Worm (Caenorhabditis elegans) whole organism, L3 larva: ENCODE measurements around the gene ZK1290.13.

Experiments
- ceh-82 ChIP-seq: fragments of 150-350 bp; optimal IDR thresholded peaks from 2 replicates; lab custom pipeline; 2014; ENCODE audit warnings: missing biosample characterization, missing genetic modification characterization
- fos-1 ChIP-seq: fragments of 150-350 bp; optimal IDR thresholded peaks from 2 replicates; lab custom pipeline; 2014; ENCODE audit warnings: missing biosample characterization, missing genetic modification characterization
- lin-39 ChIP-seq: fragments of 150-350 bp; optimal IDR thresholded peaks from 2 replicates; lab custom pipeline; 2018; ENCODE audit warnings: missing biosample characterization, missing genetic modification reagents, missing genetic modification characterization
- nfya-1 ChIP-seq: sonication (generic microtip); optimal IDR thresholded peaks from 2 replicates; lab custom pipeline; 2017; ENCODE audit warnings: missing genetic modification characterization, mild to moderate bottlenecking, missing compliant biosample characterization, antibody characterized with exemption, moderate library complexity; ENCODE audit not compliant: insufficient read depth
- nhr-11 ChIP-seq: fragments of 150-350 bp; optimal IDR thresholded peaks from 2 replicates; lab custom pipeline; 2014; ENCODE audit warnings: missing biosample characterization, missing genetic modification characterization
- nhr-237 ChIP-seq: fragments of 150-350 bp; optimal IDR thresholded peaks from 2 replicates; lab custom pipeline; 2014; ENCODE audit warnings: missing biosample characterization, missing genetic modification characterization
- pha-4 ChIP-seq: fragments of 150-350 bp; optimal IDR thresholded peaks from 2 replicates; lab custom pipeline; 2014; ENCODE audit warnings: missing biosample characterization, missing genetic modification reagents, missing genetic modification characterization
- snpc-4 ChIP-seq: fragments of 150-350 bp; optimal IDR thresholded peaks from 2 replicates; lab custom pipeline; 2014; ENCODE audit warnings: missing biosample characterization, missing genetic modification characterization
- tbx-2 ChIP-seq: sonication (generic microtip); optimal IDR thresholded peaks from 2 replicates; lab custom pipeline; 2016; ENCODE audit warnings: mild to moderate bottlenecking, missing genetic modification characterization, missing compliant biosample characterization
- ztf-11 ChIP-seq: fragments of 150-350 bp; optimal IDR thresholded peaks from 2 replicates; lab custom pipeline; 2014; ENCODE audit warnings: missing biosample characterization, missing genetic modification characterization

- TF ChIP-seq pha-4 (tag; lab: Kevin White, UChicago) (no peak), nhr-237 (tag; lab: Kevin White, UChicago) (no peak), ztf-11 (no peak), lin-39 (tag; lab: Kevin White, UChicago) (no peak), snpc-4 (no peak), ceh-82 (tag; lab: Kevin White, UChicago) (no peak), nfya-1 (tag; lab: Kevin White, UChicago) (no peak), nhr-11 (tag; lab: Kevin White, UChicago) (no peak), fos-1 (tag; lab: Kevin White, UChicago) (no peak), tbx-2 (no peak)
Measured at ce11 chrII:7494155-7494554, 40.7 kb upstream of the ZK1290.13 start, which contains the start of gene R10H1.1.
